Fruit fly (Drosophila melanogaster): ENCODE data around the gene Rca1.
A peak's percentile ranks its signal among the peaks of the same experiment; 100 is the strongest.

Rca1 gene

dm6 chr2L:6817493-6817892 is 34.6 kb upstream of the Rca1 start (continued):
- TF ChIP-seq Sin3A (optimal IDR thresholded peaks at IDR 0.05) (no peak), CG32532 (GFP tag; IDR thresholded peaks at IDR 0.05) (peak; percentile 22; the same call in 1 of the 2 replicates), Sox100B (GFP tag; optimal IDR thresholded peaks at IDR 0.05) (no peak), Mrtf (GFP tag; IDR thresholded peaks at IDR 0.05) (0 out of 3 replicates have a peak, but pooled peaks have one; percentile 14), GATAe (GFP tag; conservative IDR thresholded peaks at IDR 0.05) (peak; percentile 95), bsh (GFP tag; optimal IDR thresholded peaks at IDR 0.05) (no peak), insv (GFP tag; optimal IDR thresholded peaks at IDR 0.05) (no peak), Dad (GFP tag; optimal IDR thresholded peaks at IDR 0.05) (no peak), so (GFP tag; IDR thresholded peaks at IDR 0.05) (no peak), wek (GFP tag; optimal IDR thresholded peaks at IDR 0.05) (no peak), jing (GFP tag; optimal IDR thresholded peaks at IDR 0.05) (no peak), zen2 (GFP tag; IDR thresholded peaks at IDR 0.05; ENCODE audit: partially characterized antibody) (no peak), HmgZ (tag; optimal IDR thresholded peaks at IDR 0.05) (peak; percentile 34), cg (GFP tag; optimal IDR thresholded peaks at IDR 0.05) (peak; percentile 44), Adf1 (GFP tag; IDR thresholded peaks at IDR 0.05) (peak; percentile 74), inv (GFP tag; IDR thresholded peaks at IDR 0.05; ENCODE audit: partially characterized antibody) (no peak), ewg (GFP tag; optimal IDR thresholded peaks at IDR 0.05) (peak; percentile 73), CG10267 (tag; optimal IDR thresholded peaks at IDR 0.05) (no peak), Nf-YB (GFP tag; optimal IDR thresholded peaks at IDR 0.05) (peak; percentile 99), Scr (GFP tag; IDR thresholded peaks at IDR 0.05; ENCODE audit: partially characterized antibody) (no peak), CG11695 (GFP tag; IDR thresholded peaks at IDR 0.05) (0 out of 3 replicates have a peak, but pooled peaks have one; percentile 10), Bgb (GFP tag; IDR thresholded peaks at IDR 0.05; ENCODE audit: partially characterized antibody) (peak; percentile 30; the same call in 1 of the 2 replicates), pan (optimal IDR thresholded peaks at IDR 0.05) (no peak), pan (GFP tag; optimal IDR thresholded peaks at IDR 0.05 in 1 of 2, IDR thresholded peaks at IDR 0.05 in 1 of 2) (no peak), CG1832 (GFP tag; optimal IDR thresholded peaks at IDR 0.05) (peak; percentile 77), CG10274 (GFP tag; optimal IDR thresholded peaks at IDR 0.05) (no peak), schlank (tag; optimal IDR thresholded peaks at IDR 0.05) (no peak), peb (GFP tag; IDR thresholded peaks at IDR 0.05) (no peak), Hr78 (GFP tag; optimal IDR thresholded peaks at IDR 0.05) (no peak), CG9797 (GFP tag; optimal IDR thresholded peaks at IDR 0.05) (no peak), CG11723 (GFP tag; optimal IDR thresholded peaks at IDR 0.05) (no peak), az2 (GFP tag; optimal IDR thresholded peaks at IDR 0.05) (no peak), CG4707 (GFP tag; optimal IDR thresholded peaks at IDR 0.05) (no peak), salm (tag; optimal IDR thresholded peaks at IDR 0.05) (no peak), Deaf1 (tag; optimal IDR thresholded peaks at IDR 0.05) (peak; percentile 65), caup (GFP tag; optimal IDR thresholded peaks at IDR 0.05; ENCODE audit: severe bottlenecking) (no peak), CG12942 (GFP tag; optimal IDR thresholded peaks at IDR 0.05) (no peak), Hey (tag; optimal IDR thresholded peaks at IDR 0.05) (peak; percentile 13), CG9727 (GFP tag; optimal IDR thresholded peaks at IDR 0.05) (no peak), HmgD (GFP tag; optimal IDR thresholded peaks at IDR 0.05) (no peak), CG4617 (GFP tag; optimal IDR thresholded peaks at IDR 0.05; ENCODE audit: borderline replicate concordance) (no peak), zf30C (GFP tag; optimal IDR thresholded peaks at IDR 0.05) (no peak), Med (GFP tag) (no peak), CG11504 (tag; optimal IDR thresholded peaks at IDR 0.05) (no peak), CG2712 (tag; optimal IDR thresholded peaks at IDR 0.05) (no peak), gcm2 (GFP tag; optimal IDR thresholded peaks at IDR 0.05) (no peak), CG12071 (GFP tag; optimal IDR thresholded peaks at IDR 0.05) (peak; percentile 63), grn (GFP tag; optimal IDR thresholded peaks at IDR 0.05) (peak; percentile 87), CG10321 (GFP tag; IDR thresholded peaks at IDR 0.05) (peak; percentile 93), CG4854 (GFP tag; optimal IDR thresholded peaks at IDR 0.05) (no peak)

Measured in whole organism, embryonic.